Fruit fly (Drosophila melanogaster) Kc167 (cell line): ENCODE results near the gene Sdhaf3.

Source experiments
- Myc ChIP-seq: fragments of >200 bp; optimal IDR thresholded peaks from 2 replicates; lab custom pipeline; 2017; ENCODE audit warnings: missing external identifiers
- Sin3A ChIP-seq: fragments of >200 bp; optimal IDR thresholded peaks from 2 replicates; lab custom pipeline; 2018; ENCODE audit warnings: missing external identifiers
- h ChIP-seq: fragments of >200 bp; optimal IDR thresholded peaks from 3 replicates; lab custom pipeline; 2018; ENCODE audit warnings: missing external identifiers
- insv ChIP-seq: fragments of >200 bp; optimal IDR thresholded peaks from 3 replicates; lab custom pipeline; 2018; ENCODE audit warnings: missing external identifiers
- psq ChIP-seq: fragments of >200 bp; optimal IDR thresholded peaks from 2 replicates; lab custom pipeline; 2017; ENCODE audit warnings: missing external identifiers
- ttk ChIP-seq: sonication (Bioruptor generic); optimal IDR thresholded peaks from 2 replicates; lab custom pipeline; 2017; ENCODE audit warnings: missing external identifiers

dm6 chr3R:16442937-16443336, 39.3 kb downstream of the Sdhaf3 start, which contains the start of the genes Ttc1 and CG14882:
- TF ChIP-seq Myc (lab: Kevin White, UChicago) (no peak), insv (lab: Kevin White, UChicago) (no peak), psq (lab: Kevin White, UChicago) (no peak), h (lab: Kevin White, UChicago) (no peak), ttk (lab: Kevin White, UChicago) (no peak), Sin3A (lab: Kevin White, UChicago) (no peak)
